Worm (Caenorhabditis elegans) whole organism, young adult: Measurements from ENCODE around the gene K08F11.1.

Source experiments
- B0261.1 ChIP-seq: sonication (generic microtip); optimal IDR thresholded peaks from 2 replicates; lab custom pipeline; 2016; ENCODE audit warnings: mild to moderate bottlenecking, missing genetic modification characterization, moderate library complexity, missing compliant biosample characterization
- B0336.3 ChIP-seq: fragments of 200-800 bp; sonication (Bioruptor generic); IDR thresholded peaks from 2 replicates; pipeline ENCODE4 v1.3.6; 2022; ENCODE audit warnings: missing genetic modification characterization, missing compliant biosample characterization
- D2030.7 ChIP-seq: fragments of 200-800 bp; sonication (Bioruptor generic); IDR thresholded peaks from 2 replicates; pipeline ENCODE4 v1.3.6; 2022; ENCODE audit warnings: missing genetic modification reagents, missing genetic modification characterization, missing compliant biosample characterization
- F23B12.7 ChIP-seq: sonication (generic microtip); optimal IDR thresholded peaks from 2 replicates; lab custom pipeline; 2017; ENCODE audit warnings: missing genetic modification characterization, mild to moderate bottlenecking, missing compliant biosample characterization, antibody characterized with exemption, moderate library complexity; ENCODE audit not compliant: insufficient read depth
- F33H1.4 ChIP-seq: fragments of 200-800 bp; sonication (Bioruptor generic); IDR thresholded peaks from 2 replicates; pipeline ENCODE4 v1.3.6; 2022; ENCODE audit warnings: missing genetic modification reagents, missing genetic modification characterization, missing compliant biosample characterization
- K12H6.12 ChIP-seq: fragments of 200-800 bp; sonication (Bioruptor generic); optimal IDR thresholded peaks from 2 replicates; lab custom pipeline; 2018; ENCODE audit warnings: mild to moderate bottlenecking, missing genetic modification characterization, missing compliant biosample characterization
- T07F8.4 ChIP-seq: sonication (generic microtip); optimal IDR thresholded peaks from 2 replicates; lab custom pipeline; 2016; ENCODE audit warnings: mild to moderate bottlenecking, missing genetic modification characterization, moderate library complexity, missing compliant biosample characterization
- Y67H2A.10 ChIP-seq: fragments of 200-800 bp; sonication (Bioruptor generic); conservative IDR thresholded peaks from 2 replicates; pipeline ENCODE4 v1.3.6; 2022; ENCODE audit warnings: missing genetic modification reagents, missing genetic modification characterization, missing compliant biosample characterization
- Y95B8A.8 ChIP-seq: fragments of 200-800 bp; sonication (Bioruptor generic); IDR thresholded peaks from 2 replicates; pipeline ENCODE4 v1.3.6; 2022; ENCODE audit warnings: missing genetic modification reagents, missing genetic modification characterization, missing compliant biosample characterization
- ama-1 ChIP-seq, 3 experiments: fragments of 150-350 bp in 1 of 3; sonication (generic microtip) in 2 of 3; optimal IDR thresholded peaks; 2 replicates each; lab custom pipeline; 2014 to 2018; ENCODE audit warnings: missing biosample characterization in 2 of 3, missing genetic modification characterization in 2 of 3, missing genetic modification reagents in 2 of 3
- bed-1 ChIP-seq: fragments of 200-800 bp; sonication (Bioruptor generic); IDR thresholded peaks from 2 replicates; pipeline ENCODE4 v1.3.6; 2022; ENCODE audit warnings: missing genetic modification reagents, missing genetic modification characterization, missing compliant biosample characterization
- bed-2 ChIP-seq: fragments of 200-800 bp; sonication (Bioruptor generic); IDR thresholded peaks from 2 replicates; pipeline ENCODE4 v1.3.6; 2022; ENCODE audit warnings: missing genetic modification reagents, missing genetic modification characterization, missing compliant biosample characterization
- cebp-2 ChIP-seq: fragments of 200-800 bp; sonication (Bioruptor generic); IDR thresholded peaks from 2 replicates; pipeline ENCODE4 v1.3.6; 2022; ENCODE audit warnings: missing genetic modification characterization, missing compliant biosample characterization
- ceh-40 ChIP-seq: fragments of 200-800 bp; sonication (Bioruptor generic); IDR thresholded peaks from 2 replicates; pipeline ENCODE4 v1.3.6; 2022; ENCODE audit warnings: missing genetic modification characterization, missing compliant biosample characterization
- ceh-58 ChIP-seq: fragments of 200-800 bp; sonication (Bioruptor generic); IDR thresholded peaks from 2 replicates; pipeline ENCODE4 v1.3.6; 2022; ENCODE audit warnings: missing genetic modification characterization, missing compliant biosample characterization
- dpff-1 ChIP-seq: sonication (generic microtip); optimal IDR thresholded peaks from 2 replicates; lab custom pipeline; 2017; ENCODE audit warnings: mild to moderate bottlenecking, missing genetic modification characterization, missing compliant biosample characterization
- egrh-3 ChIP-seq: fragments of 200-800 bp; sonication (Bioruptor generic); IDR thresholded peaks from 2 replicates; pipeline ENCODE4 v1.3.6; 2022; ENCODE audit warnings: missing genetic modification reagents, missing genetic modification characterization, missing compliant biosample characterization
- ekl-4 ChIP-seq: fragments of 200-800 bp; sonication (Bioruptor generic); IDR thresholded peaks from 2 replicates; pipeline ENCODE4 v1.3.6; 2022; ENCODE audit warnings: missing genetic modification reagents, missing genetic modification characterization, missing compliant biosample characterization
- gei-17 ChIP-seq: fragments of 200-800 bp; sonication (Bioruptor generic); optimal IDR thresholded peaks from 2 replicates; lab custom pipeline; 2018; ENCODE audit warnings: mild to moderate bottlenecking, missing genetic modification characterization, missing compliant biosample characterization
- hlh-12 ChIP-seq: sonication (generic microtip); optimal IDR thresholded peaks from 2 replicates; lab custom pipeline; 2016; ENCODE audit warnings: missing genetic modification characterization, missing compliant biosample characterization
- lag-1 ChIP-seq: fragments of 200-800 bp; sonication (Bioruptor generic); IDR thresholded peaks from 2 replicates; pipeline ENCODE4 v1.3.6; 2022; ENCODE audit warnings: missing genetic modification reagents, missing genetic modification characterization, missing compliant biosample characterization
- let-607 ChIP-seq, 2 experiments: fragments of 200-800 bp in 1 of 2; sonication (Bioruptor generic) in 1 of 2; sonication (generic microtip) in 1 of 2; optimal IDR thresholded peaks; 2 replicates each; lab custom pipeline; 2016 to 2018; ENCODE audit warnings: mild to moderate bottlenecking in 2 of 2, missing compliant biosample characterization in 2 of 2, missing genetic modification characterization in 2 of 2, moderate library complexity in 2 of 2, missing genotype in 1 of 2
- lir-1 ChIP-seq: fragments of 200-800 bp; sonication (Bioruptor generic); conservative IDR thresholded peaks from 2 replicates; pipeline ENCODE4 v1.3.6; 2022; ENCODE audit warnings: missing genetic modification reagents, missing genetic modification characterization, missing compliant biosample characterization
- lsl-1 ChIP-seq: fragments of 200-800 bp; sonication (Bioruptor generic); optimal IDR thresholded peaks from 2 replicates; lab custom pipeline; 2018; ENCODE audit warnings: mild to moderate bottlenecking, missing genetic modification characterization, moderate library complexity, missing compliant biosample characterization
- madf-6 ChIP-seq: fragments of 200-800 bp; sonication (Bioruptor generic); IDR thresholded peaks from 2 replicates; pipeline ENCODE4 v1.3.6; 2022; ENCODE audit warnings: missing genetic modification reagents, missing genetic modification characterization, missing compliant biosample characterization
- madf-8 ChIP-seq: fragments of 200-800 bp; sonication (Bioruptor generic); conservative IDR thresholded peaks from 2 replicates; pipeline ENCODE4 v1.3.6; 2022; ENCODE audit warnings: missing genetic modification reagents, missing genetic modification characterization, missing compliant biosample characterization
- mes-4 ChIP-seq: sonication (generic microtip); optimal IDR thresholded peaks from 2 replicates; lab custom pipeline; 2016; ENCODE audit warnings: missing genotype, missing genetic modification characterization, missing compliant biosample characterization
- nfyb-1 ChIP-seq: fragments of 200-800 bp; sonication (Bioruptor generic); IDR thresholded peaks from 2 replicates; pipeline ENCODE4 v1.3.6; 2022; ENCODE audit warnings: missing genetic modification reagents, missing genetic modification characterization, missing compliant biosample characterization
- nhr-179 ChIP-seq: sonication (generic microtip); optimal IDR thresholded peaks from 2 replicates; lab custom pipeline; 2016; ENCODE audit warnings: mild to moderate bottlenecking, missing genetic modification characterization, missing compliant biosample characterization
- nhr-90 ChIP-seq: sonication (generic microtip); optimal IDR thresholded peaks from 2 replicates; lab custom pipeline; 2016; ENCODE audit warnings: missing genotype, mild to moderate bottlenecking, missing genetic modification characterization, missing compliant biosample characterization
- pbrm-1 ChIP-seq: fragments of 200-800 bp; sonication (Bioruptor generic); IDR thresholded peaks from 2 replicates; pipeline ENCODE4 v1.3.6; 2022; ENCODE audit warnings: missing genetic modification reagents, missing genetic modification characterization, missing compliant biosample characterization
- repo-1 ChIP-seq: sonication (generic microtip); optimal IDR thresholded peaks from 2 replicates; lab custom pipeline; 2017; ENCODE audit warnings: mild to moderate bottlenecking, missing genetic modification characterization, missing compliant biosample characterization
- rpc-1 ChIP-seq, 2 experiments: fragments of 150-350 bp in 1 of 2; sonication (generic microtip) in 1 of 2; optimal IDR thresholded peaks; 2 replicates each; lab custom pipeline; 2014 to 2018; ENCODE audit warnings: missing biosample characterization in 1 of 2, missing genetic modification characterization in 1 of 2, missing genetic modification reagents in 1 of 2, missing genotype in 1 of 2
- snpc-1.3 ChIP-seq: sonication (generic microtip); optimal IDR thresholded peaks from 2 replicates; lab custom pipeline; 2017; ENCODE audit warnings: missing genetic modification characterization, mild to moderate bottlenecking, missing compliant biosample characterization, antibody characterized with exemption, moderate library complexity, missing genotype, missing genetic modification reagents; ENCODE audit not compliant: insufficient read depth
- snpc-4 ChIP-seq, 5 experiments: fragments of 150-350 bp in 1 of 5; sonication (generic microtip) in 4 of 5; optimal IDR thresholded peaks; 2 replicates each; lab custom pipeline; 2014 to 2018; ENCODE audit warnings: missing genetic modification characterization in 5 of 5, missing biosample characterization in 3 of 5, antibody characterized with exemption in 2 of 5, mild to moderate bottlenecking in 2 of 5, missing compliant biosample characterization in 2 of 5, missing genotype in 2 of 5, moderate library complexity in 2 of 5, missing genetic modification reagents in 1 of 5
- sptf-2 ChIP-seq: fragments of 200-800 bp; sonication (Bioruptor generic); optimal IDR thresholded peaks from 2 replicates; lab custom pipeline; 2018; ENCODE audit warnings: mild to moderate bottlenecking, missing genetic modification characterization, missing compliant biosample characterization
- tbp1 ChIP-seq: fragments of 200-800 bp; sonication (Bioruptor generic); optimal IDR thresholded peaks from 2 replicates; lab custom pipeline; 2018; ENCODE audit warnings: mild to moderate bottlenecking, missing genetic modification characterization, missing compliant biosample characterization
- tlf-1 ChIP-seq: fragments of 200-800 bp; sonication (Bioruptor generic); optimal IDR thresholded peaks from 2 replicates; lab custom pipeline; 2018; ENCODE audit warnings: mild to moderate bottlenecking, missing genetic modification characterization, missing compliant biosample characterization
- unc-62 ChIP-seq: fragments of 150-350 bp; optimal IDR thresholded peaks from 2 replicates; lab custom pipeline; 2014; ENCODE audit warnings: missing biosample characterization, missing genetic modification reagents, missing genetic modification characterization
- xnd-1 ChIP-seq: sonication (generic microtip); optimal IDR thresholded peaks from 2 replicates; lab custom pipeline; 2016; ENCODE audit warnings: missing genotype, missing genetic modification reagents, missing genetic modification characterization, missing compliant biosample characterization
- zfh-2 ChIP-seq: fragments of 200-800 bp; sonication (Bioruptor generic); conservative IDR thresholded peaks from 2 replicates; pipeline ENCODE4 v1.3.6; 2022; ENCODE audit warnings: missing genetic modification reagents, missing genetic modification characterization, missing compliant biosample characterization
- ztf-3 ChIP-seq: fragments of 200-800 bp; sonication (Bioruptor generic); optimal IDR thresholded peaks from 2 replicates; lab custom pipeline; 2018; ENCODE audit warnings: mild to moderate bottlenecking, missing genetic modification characterization, missing compliant biosample characterization
- ztf-6 ChIP-seq: fragments of 200-800 bp; sonication (Bioruptor generic); IDR thresholded peaks from 2 replicates; pipeline ENCODE4 v1.3.6; 2022; ENCODE audit warnings: missing genetic modification reagents, missing genetic modification characterization, missing compliant biosample characterization

K08F11.1 gene

ce11 chrIV:4749728-4750278 lies 25.1 kb downstream of the K08F11.1 start, which contains the start of the genes rpl-20 and Y17G9B.5 (continued):
- peak; percentile 100 for TF ChIP-seq D2030.7
- peak; percentile 99 for TF ChIP-seq snpc-1.3 (tag; lab: Kevin White, UChicago)
- TF ChIP-seq bed-2 (GFP tag; lab: Robert Waterston, UW) = peak; percentile 94
- peak; percentile 94 for TF ChIP-seq gei-17 (GFP tag; lab: Kevin White, UChicago)
- peak; percentile 32 for TF ChIP-seq unc-62 (GFP tag; lab: Kevin White, UChicago)
- peak; percentile 92 for TF ChIP-seq ceh-40
- TF ChIP-seq ama-1 (optimal IDR thresholded peaks at IDR 0.05; lab: Kevin White, UChicago) = peak; percentile 50
- TF ChIP-seq ama-1 (GFP tag; optimal IDR thresholded peaks at IDR 0.05; lab: Kevin White, UChicago) = peak; percentile 71 to 88
- TF ChIP-seq snpc-4 (GFP tag; optimal IDR thresholded peaks at IDR 0.05; lab: Kevin White, UChicago) = peak; percentile 95
- peak; percentile 95 to 97 (median 96) for TF ChIP-seq snpc-4 (tag; optimal IDR thresholded peaks at IDR 0.05; lab: Kevin White, UChicago)
- TF ChIP-seq sptf-2 (GFP tag; lab: Kevin White, UChicago) = peak; percentile 84
- TF ChIP-seq lag-1 = peak; percentile 90; the same call in 1 of the 2 replicates
- TF ChIP-seq F23B12.7 (tag; lab: Kevin White, UChicago) = peak; percentile 99
- peak; percentile 99 for TF ChIP-seq K12H6.12 (tag; lab: Kevin White, UChicago)
- TF ChIP-seq bed-1 (GFP tag; lab: Robert Waterston, UW) = 0 out of 2 replicates have a peak, but pooled peaks have one; percentile 85
- peak; percentile 100 for TF ChIP-seq pbrm-1 (GFP tag; lab: Robert Waterston, UW)
- peak; percentile 98 for TF ChIP-seq ztf-6 (GFP tag; lab: Robert Waterston, UW)
- peak; percentile 100 for TF ChIP-seq lsl-1 (GFP tag; lab: Kevin White, UChicago)
- TF ChIP-seq zfh-2 (GFP tag; lab: Robert Waterston, UW) = peak; percentile 72
- peak; percentile 98 for TF ChIP-seq cebp-2 (GFP tag; lab: Robert Waterston, UW)
- TF ChIP-seq Y67H2A.10 = peak; percentile 96
- peak; percentile 88 for TF ChIP-seq mes-4
- peak; percentile 92 for TF ChIP-seq T07F8.4 (tag; lab: Kevin White, UChicago)
- peak; percentile 100 for TF ChIP-seq Y95B8A.8
- peak; percentile 47 for TF ChIP-seq B0261.1 (tag; lab: Kevin White, UChicago)
- TF ChIP-seq ztf-3 (GFP tag; lab: Kevin White, UChicago) = peak; percentile 98
- no peak for TF ChIP-seq nhr-179
- peak; percentile 99 for TF ChIP-seq ekl-4 (GFP tag; lab: Robert Waterston, UW)
- TF ChIP-seq egrh-3 (GFP tag; lab: Robert Waterston, UW) = peak; percentile 82
- 0 out of 2 replicates have a peak, but pooled peaks have one; percentile 54 for TF ChIP-seq ceh-58 (GFP tag; lab: Robert Waterston, UW)
- peak; percentile 78 for TF ChIP-seq dpff-1 (tag; lab: Kevin White, UChicago)
- peak; percentile 93 for TF ChIP-seq nhr-90
- no peak for TF ChIP-seq hlh-12 (tag; lab: Kevin White, UChicago)

DNA sequence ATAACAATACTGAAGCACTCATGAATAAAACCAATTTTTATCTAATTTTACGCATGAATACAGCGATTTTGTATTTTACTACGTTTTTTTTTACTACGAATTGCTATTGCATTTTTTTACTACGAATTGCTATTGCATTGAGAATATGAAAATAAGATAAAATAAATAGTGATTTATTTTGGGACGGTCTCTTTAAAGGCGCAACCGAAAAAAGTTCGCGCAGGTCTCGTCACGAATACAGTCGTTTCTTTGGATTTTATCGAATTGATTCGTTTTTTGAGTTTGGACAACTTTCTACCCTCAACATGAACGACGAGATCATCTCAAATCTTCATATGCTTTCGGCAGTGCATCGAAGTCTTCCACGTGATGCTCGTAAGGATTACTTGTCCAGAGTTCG lies 27.2 kb downstream of the K08F11.1 start, which contains the start of gene Y17G9B.4:
Gene Y17G9B.4, plus strand, starts transcription at position 306 of the 400 bp plus-strand sequence.
- TF ChIP-seq madf-8 (GFP tag; lab: Robert Waterston, UW) (peak; percentile 42), xnd-1 (tag; lab: Kevin White, UChicago) (peak; percentile 86), tlf-1 (no peak), snpc-4 (GFP tag; optimal IDR thresholded peaks at IDR 0.05; lab: Kevin White, UChicago) (no peak), snpc-4 (tag; optimal IDR thresholded peaks at IDR 0.05; lab: Kevin White, UChicago) (peak in 2 of 4 experiments; percentile 25 to 52), snpc-1.3 (tag; lab: Kevin White, UChicago) (no peak), let-607 (tag; optimal IDR thresholded peaks at IDR 0.05; lab: Kevin White, UChicago) (no peak), tbp1 (peak; percentile 17), nfyb-1 (GFP tag; lab: Robert Waterston, UW) (no peak), madf-6 (GFP tag; lab: Robert Waterston, UW) (peak; percentile 83), D2030.7 (peak; percentile 53), pbrm-1 (GFP tag; lab: Robert Waterston, UW) (no peak), lir-1 (GFP tag; lab: Robert Waterston, UW) (no peak), F33H1.4 (GFP tag; lab: Robert Waterston, UW) (peak; percentile 90), lag-1 (no peak), rpc-1 (optimal IDR thresholded peaks at IDR 0.05; lab: Kevin White, UChicago) (no peak), rpc-1 (tag; optimal IDR thresholded peaks at IDR 0.05; lab: Kevin White, UChicago) (no peak), lsl-1 (GFP tag; lab: Kevin White, UChicago) (peak; percentile 91), repo-1 (no peak), B0336.3 (GFP tag; lab: Robert Waterston, UW) (no peak)
